Worm (Caenorhabditis elegans): ENCODE measurements around the gene fbxb-98.

DNA sequence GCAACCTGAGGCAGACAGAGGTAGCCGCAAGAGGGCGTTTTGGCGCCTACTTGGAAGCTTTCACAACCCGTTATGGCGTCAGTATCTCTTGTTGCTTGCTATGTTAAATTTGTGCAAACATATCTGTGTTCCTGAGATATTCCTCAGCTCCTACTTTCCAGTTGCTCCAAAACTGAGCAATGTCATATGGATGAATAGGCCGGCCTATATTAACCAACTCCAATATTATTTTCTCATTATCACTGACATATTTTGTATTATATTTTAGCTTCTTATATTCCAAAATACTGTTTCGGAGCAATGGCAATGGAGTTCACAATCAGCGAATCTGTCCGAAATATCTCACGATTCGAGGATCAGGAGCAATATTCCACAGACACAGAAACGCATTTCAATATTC, 13.2 kb downstream of the fbxb-98 start, which contains the start of gene math-13:
- TF ChIP-seq zag-1 (tag; optimal IDR thresholded peaks at IDR 0.05): no peak
- TF ChIP-seq nhr-11 (tag; optimal IDR thresholded peaks at IDR 0.05): no peak
- no peak for TF ChIP-seq unc-62 (GFP tag; optimal IDR thresholded peaks at IDR 0.05)
- no peak for TF ChIP-seq ztf-11 (tag; optimal IDR thresholded peaks at IDR 0.05)
- no peak for TF ChIP-seq ZK546.5 (tag; optimal IDR thresholded peaks at IDR 0.05)
- TF ChIP-seq unc-39 (tag; optimal IDR thresholded peaks at IDR 0.05): no peak
- no peak for TF ChIP-seq ama-1 (optimal IDR thresholded peaks at IDR 0.05)
- no peak for TF ChIP-seq lin-11 (tag; optimal IDR thresholded peaks at IDR 0.05)
- TF ChIP-seq blmp-1 (tag; optimal IDR thresholded peaks at IDR 0.05; ENCODE audit: insufficient read depth): no peak
- TF ChIP-seq mdl-1 (tag; optimal IDR thresholded peaks at IDR 0.05): no peak
- TF ChIP-seq ceh-82 (tag; optimal IDR thresholded peaks at IDR 0.05): no peak
- no peak for TF ChIP-seq elt-3 (tag; optimal IDR thresholded peaks at IDR 0.05)
